Worm (Caenorhabditis elegans) whole organism, early embryonic: ENCODE measurements around the gene dgat-2.

Experiments used
- aly-1 ChIP-seq: sonication (generic microtip); optimal IDR thresholded peaks from 2 replicates; lab custom pipeline; 2016; ENCODE audit warnings: missing genetic modification characterization, missing compliant biosample characterization
- ama-1 ChIP-seq: fragments of 150-350 bp; optimal IDR thresholded peaks from 2 replicates; lab custom pipeline; 2014
- ceh-13 ChIP-seq: fragments of 200-800 bp; sonication (Bioruptor generic); optimal IDR thresholded peaks from 2 replicates; lab custom pipeline; 2018; ENCODE audit warnings: mild to moderate bottlenecking, missing genetic modification characterization, missing compliant biosample characterization
- ceh-36 ChIP-seq: sonication (generic microtip); optimal IDR thresholded peaks from 2 replicates; lab custom pipeline; 2016; ENCODE audit warnings: missing genetic modification characterization, inconsistent platforms, missing compliant biosample characterization
- flt-1 ChIP-seq: fragments of 200-800 bp; sonication (Bioruptor generic); IDR thresholded peaks from 2 replicates; pipeline ENCODE4 v1.3.6; 2022; ENCODE audit warnings: missing genetic modification characterization, missing compliant biosample characterization
- hmbx-1 ChIP-seq: sonication (generic microtip); optimal IDR thresholded peaks from 2 replicates; lab custom pipeline; 2016; ENCODE audit warnings: mild to moderate bottlenecking, missing genetic modification characterization, missing compliant biosample characterization
- hmg-4 ChIP-seq: fragments of 200-800 bp; sonication (Bioruptor generic); optimal IDR thresholded peaks from 2 replicates; lab custom pipeline; 2018; ENCODE audit warnings: mild to moderate bottlenecking, missing genetic modification characterization, missing compliant biosample characterization
- hnd-1 ChIP-seq: sonication (generic microtip); optimal IDR thresholded peaks from 2 replicates; lab custom pipeline; 2016; ENCODE audit warnings: missing genetic modification characterization, missing compliant biosample characterization
- sea-1 ChIP-seq: fragments of 200-800 bp; sonication (Bioruptor generic); conservative IDR thresholded peaks from 2 replicates; pipeline ENCODE4 v1.3.6; 2022; ENCODE audit warnings: missing genetic modification characterization, missing compliant biosample characterization
- tbx-37 ChIP-seq: fragments of 200-800 bp; sonication (Bioruptor generic); conservative IDR thresholded peaks from 2 replicates; pipeline ENCODE4 v1.3.6; 2022; ENCODE audit warnings: missing genetic modification reagents, missing genetic modification characterization, missing compliant biosample characterization
- tra-4 ChIP-seq: sonication (generic microtip); optimal IDR thresholded peaks from 2 replicates; lab custom pipeline; 2017; ENCODE audit warnings: missing genetic modification characterization, missing compliant biosample characterization

DNA sequence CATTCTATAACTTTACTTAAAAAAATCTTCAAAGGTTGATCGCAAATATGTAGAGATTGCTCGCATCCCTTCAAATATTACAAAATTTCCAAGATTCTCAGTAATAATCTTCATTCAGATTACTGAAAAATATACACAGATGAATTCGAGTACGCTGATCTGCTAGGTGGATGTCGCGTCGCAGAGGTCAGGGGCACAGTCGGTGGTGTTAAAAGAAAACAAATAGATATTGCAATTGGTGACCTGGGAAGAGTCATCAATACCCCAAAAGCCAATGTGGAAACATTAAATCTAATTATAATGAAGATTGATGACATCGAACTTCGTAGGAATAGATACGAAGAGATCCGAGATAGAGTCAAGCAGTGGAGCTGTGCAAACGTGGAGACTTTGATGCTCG, 31.5 kb upstream of the dgat-2 start, which contains the start of gene F57G4.10:
- TF ChIP-seq flt-1 (GFP tag; lab: Robert Waterston, UW) (no peak), hmg-4 (GFP tag; lab: Kevin White, UChicago) (no peak), hmbx-1 (no peak), ama-1 (lab: Kevin White, UChicago) (no peak), ceh-13 (GFP tag; lab: Kevin White, UChicago) (no peak), aly-1 (no peak), hnd-1 (tag; lab: Kevin White, UChicago) (no peak), sea-1 (GFP tag; lab: Robert Waterston, UW) (no peak), ceh-36 (tag; lab: Kevin White, UChicago) (no peak), tra-4 (tag; lab: Kevin White, UChicago) (no peak), tbx-37 (GFP tag; lab: Robert Waterston, UW) (no peak)
